Fruit fly (Drosophila melanogaster) whole organism, adult: Measurements from ENCODE around the gene CG13601.

Experiments used
- CG11617 ChIP-seq: fragments of 200-800 bp; sonication (Bioruptor generic); optimal IDR thresholded peaks from 2 replicates; lab custom pipeline; 2017; ENCODE audit warnings: mild to moderate bottlenecking, missing biosample characterization, missing genetic modification reagents, missing genetic modification characterization
- CG12768 ChIP-seq: fragments of 200-800 bp; sonication (Bioruptor generic); optimal IDR thresholded peaks from 2 replicates; lab custom pipeline; 2017; ENCODE audit warnings: missing biosample characterization, missing genetic modification characterization, mild to moderate bottlenecking, moderate library complexity, missing genetic modification reagents
- CG14711 ChIP-seq: fragments of 200-800 bp; sonication (Bioruptor generic); optimal IDR thresholded peaks from 2 replicates; lab custom pipeline; 2018; ENCODE audit warnings: missing biosample characterization, mild to moderate bottlenecking, missing genetic modification characterization, moderate library complexity
- CG1620 ChIP-seq: fragments of 200-800 bp; sonication (Bioruptor generic); optimal IDR thresholded peaks from 2 replicates; lab custom pipeline; 2016; ENCODE audit warnings: missing biosample characterization, missing genetic modification characterization
- CG33017 ChIP-seq: fragments of 200-800 bp; sonication (Bioruptor generic); optimal IDR thresholded peaks from 2 replicates; lab custom pipeline; 2018; ENCODE audit warnings: missing biosample characterization, mild to moderate bottlenecking, missing genetic modification characterization, moderate library complexity
- CG5204 ChIP-seq: fragments of 200-800 bp; sonication (Bioruptor generic); optimal IDR thresholded peaks from 2 replicates; lab custom pipeline; 2016; ENCODE audit warnings: missing biosample characterization, missing genetic modification characterization
- CG7045 ChIP-seq: fragments of 200-800 bp; sonication (Bioruptor generic); optimal IDR thresholded peaks from 2 replicates; lab custom pipeline; 2017; ENCODE audit warnings: missing biosample characterization, mild to moderate bottlenecking, missing genetic modification characterization
- CG7101 ChIP-seq: fragments of 200-800 bp; sonication (Bioruptor generic); optimal IDR thresholded peaks from 2 replicates; lab custom pipeline; 2018; ENCODE audit warnings: missing biosample characterization, mild to moderate bottlenecking, missing genetic modification characterization, moderate library complexity
- Clk ChIP-seq: fragments of 200-800 bp; sonication (Bioruptor generic); optimal IDR thresholded peaks from 2 replicates; lab custom pipeline; 2017; ENCODE audit warnings: missing biosample characterization, missing genetic modification characterization
- Crg-1 ChIP-seq: fragments of 200-800 bp; sonication (Bioruptor generic); optimal IDR thresholded peaks from 2 replicates; lab custom pipeline; 2016; ENCODE audit warnings: missing biosample characterization, missing genetic modification characterization
- Hr96 ChIP-seq: fragments of 200-800 bp; sonication (Bioruptor generic); optimal IDR thresholded peaks from 2 replicates; lab custom pipeline; 2016; ENCODE audit warnings: missing biosample characterization, missing genetic modification characterization
- Mnt ChIP-seq: fragments of 200-800 bp; sonication (Bioruptor generic); optimal IDR thresholded peaks from 2 replicates; lab custom pipeline; 2016; ENCODE audit warnings: missing biosample characterization, mild to moderate bottlenecking, missing genetic modification characterization
- bab1 ChIP-seq: fragments of 200-800 bp; sonication (Bioruptor generic); optimal IDR thresholded peaks from 3 replicates; lab custom pipeline; 2019; ENCODE audit warnings: missing biosample characterization, mild to moderate bottlenecking, missing genetic modification characterization, moderate library complexity
- cic ChIP-seq: fragments of 200-800 bp; sonication (Bioruptor generic); optimal IDR thresholded peaks from 2 replicates; lab custom pipeline; 2017; ENCODE audit warnings: missing biosample characterization, mild to moderate bottlenecking, missing genetic modification characterization, moderate library complexity
- cnc ChIP-seq, 2 experiments: fragments of >200 bp; optimal IDR thresholded peaks; 2 replicates each; lab custom pipeline; 2017
- kay ChIP-seq: fragments of 200-800 bp; sonication (Bioruptor generic); peaks from one replicate; lab custom pipeline; 2016; ENCODE audit warnings: missing biosample characterization, missing genetic modification characterization, borderline replicate concordance
- ovo ChIP-seq: fragments of 200-800 bp; sonication (Bioruptor generic); optimal IDR thresholded peaks from 2 replicates; lab custom pipeline; 2016; ENCODE audit warnings: missing biosample characterization, missing genetic modification characterization
- pad ChIP-seq: fragments of 200-800 bp; sonication (Bioruptor generic); optimal IDR thresholded peaks from 3 replicates; lab custom pipeline; 2017; ENCODE audit warnings: missing biosample characterization, missing genetic modification characterization, mild to moderate bottlenecking, moderate library complexity, missing genetic modification reagents
- tj ChIP-seq: fragments of 200-800 bp; sonication (Bioruptor generic); optimal IDR thresholded peaks from 3 replicates; lab custom pipeline; 2017; ENCODE audit warnings: missing biosample characterization, mild to moderate bottlenecking, missing genetic modification characterization, moderate library complexity
- toe ChIP-seq: fragments of 200-800 bp; sonication (Bioruptor generic); optimal IDR thresholded peaks from 2 replicates; lab custom pipeline; 2016; ENCODE audit warnings: missing biosample characterization, missing genetic modification characterization

Gene CG13601

DNA sequence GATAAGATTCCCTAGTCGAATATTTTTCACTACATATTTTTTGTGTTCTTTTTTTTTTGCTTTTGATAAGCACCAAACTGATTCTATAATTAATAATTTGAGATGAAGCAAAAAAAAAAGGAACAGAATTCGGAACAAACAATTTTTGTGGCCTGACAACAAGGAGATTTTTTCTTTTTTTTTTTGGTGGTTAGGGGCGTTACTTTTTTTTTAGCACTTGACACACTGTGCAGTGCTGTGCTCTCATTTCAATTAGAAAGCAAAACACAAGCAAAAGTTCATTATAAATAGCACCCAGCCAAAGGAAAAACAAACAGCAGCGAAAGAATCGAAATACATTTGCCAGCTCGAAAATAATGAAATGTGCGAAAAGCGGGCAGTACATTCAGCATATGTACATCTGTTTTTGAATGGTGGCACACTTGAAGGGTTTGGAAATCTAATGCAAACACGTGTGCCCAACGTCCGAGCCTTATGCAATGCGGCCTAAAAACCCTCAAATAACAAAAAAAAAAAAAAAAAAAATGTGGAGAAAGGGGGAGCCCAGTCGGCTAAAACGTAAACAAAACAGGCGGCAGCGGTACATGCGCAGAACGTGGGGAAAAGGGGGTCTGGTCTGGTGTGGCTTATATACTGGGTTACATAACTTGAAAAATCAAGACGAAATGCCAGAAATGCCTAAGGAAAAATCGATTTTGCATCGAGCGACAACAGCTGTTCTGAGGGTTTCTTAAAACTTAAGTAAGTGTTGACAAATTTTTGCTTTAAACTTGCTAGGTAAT lies 14.4 kb upstream of the CG13601 start:
- TF ChIP-seq CG12768 (GFP tag; lab: Kevin White, UChicago) (peak; percentile 6), CG5204 (no peak), Mnt (GFP tag; lab: Kevin White, UChicago) (peak; percentile 25), kay (GFP tag; lab: Kevin White, UChicago) (peak; percentile 84)

- no peak for TF ChIP-seq toe (GFP tag; lab: Kevin White, UChicago)
- no peak for TF ChIP-seq CG7045 (GFP tag; lab: Kevin White, UChicago)
- TF ChIP-seq cnc (optimal IDR thresholded peaks at IDR 0.05; lab: Kevin White, UChicago) = no peak
- TF ChIP-seq tj (GFP tag; lab: Kevin White, UChicago) = peak; percentile 84
- no peak for TF ChIP-seq ovo (GFP tag; lab: Kevin White, UChicago)
- TF ChIP-seq CG1620 (GFP tag; lab: Kevin White, UChicago) = no peak
- TF ChIP-seq CG12768 (GFP tag; lab: Kevin White, UChicago) = no peak
- TF ChIP-seq CG5204 = no peak
Observed at dm6 chr3R:23940840-23941364, 13.5 kb upstream of the CG13601 start.

DNA sequence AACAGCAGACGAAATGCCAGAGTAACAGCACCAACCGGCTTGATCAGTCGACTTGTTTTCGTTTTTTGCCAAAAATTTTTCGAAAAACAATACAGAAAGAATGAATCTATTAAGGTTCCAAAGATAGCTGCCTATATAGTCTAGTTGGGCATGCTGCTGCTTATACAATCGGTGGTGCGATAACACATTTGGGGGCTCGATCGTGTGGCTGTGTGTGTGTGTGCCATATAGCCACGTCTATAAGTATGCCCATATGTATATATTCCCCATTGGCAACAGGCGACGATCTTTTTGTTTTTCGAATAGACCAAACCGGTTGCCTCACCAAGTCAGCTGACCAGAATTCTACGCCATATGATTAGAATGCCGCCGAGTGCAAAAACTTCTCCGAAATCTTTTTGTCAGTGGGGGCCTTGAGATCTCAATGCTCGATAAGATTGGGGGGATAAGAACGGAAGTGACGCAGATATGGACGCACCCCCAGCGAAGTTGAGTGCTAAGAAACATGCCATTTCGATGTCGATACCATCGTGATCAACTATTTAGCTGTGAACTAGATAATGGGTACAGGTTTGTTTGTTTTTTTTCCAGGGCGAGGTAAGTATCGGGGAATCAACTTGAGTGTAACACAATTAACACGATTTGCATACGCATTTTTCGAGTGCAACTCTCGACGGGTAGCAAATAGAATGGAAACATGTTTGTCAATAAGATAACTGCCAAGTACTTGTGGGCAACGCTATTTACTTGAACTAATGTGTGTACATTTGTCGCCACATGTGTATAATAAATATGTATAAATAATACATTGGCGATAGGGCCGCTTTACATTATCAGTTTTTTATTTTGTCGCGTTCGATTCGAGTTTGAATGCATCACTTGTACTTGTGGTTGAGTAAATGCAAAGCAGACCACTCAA lies 12.7 kb upstream of the CG13601 start:
- TF ChIP-seq CG1620 (GFP tag; lab: Kevin White, UChicago) (peak; percentile 85), CG12768 (GFP tag; lab: Kevin White, UChicago) (peak; percentile 97), Crg-1 (GFP tag; lab: Kevin White, UChicago) (peak; percentile 97), Mnt (GFP tag; lab: Kevin White, UChicago) (peak; percentile 87), Clk (GFP tag; lab: Kevin White, UChicago) (peak; percentile 91), CG11617 (peak; percentile 83), kay (GFP tag; lab: Kevin White, UChicago) (peak; percentile 99), cnc (optimal IDR thresholded peaks at IDR 0.05; lab: Kevin White, UChicago) (no peak), Hr96 (GFP tag; lab: Kevin White, UChicago) (peak; percentile 57), CG7045 (GFP tag; lab: Kevin White, UChicago) (peak; percentile 94), cic (GFP tag; lab: Kevin White, UChicago) (peak; percentile 98), toe (GFP tag; lab: Kevin White, UChicago) (no peak), CG33017 (tag; lab: Kevin White, UChicago) (peak; percentile 86), ovo (GFP tag; lab: Kevin White, UChicago) (peak; percentile 98), CG7101 (tag; lab: Kevin White, UChicago) (peak; percentile 92), tj (GFP tag; lab: Kevin White, UChicago) (no peak), pad (peak; percentile 81), CG14711 (tag; lab: Kevin White, UChicago) (peak; percentile 78), bab1 (no peak)

DNA sequence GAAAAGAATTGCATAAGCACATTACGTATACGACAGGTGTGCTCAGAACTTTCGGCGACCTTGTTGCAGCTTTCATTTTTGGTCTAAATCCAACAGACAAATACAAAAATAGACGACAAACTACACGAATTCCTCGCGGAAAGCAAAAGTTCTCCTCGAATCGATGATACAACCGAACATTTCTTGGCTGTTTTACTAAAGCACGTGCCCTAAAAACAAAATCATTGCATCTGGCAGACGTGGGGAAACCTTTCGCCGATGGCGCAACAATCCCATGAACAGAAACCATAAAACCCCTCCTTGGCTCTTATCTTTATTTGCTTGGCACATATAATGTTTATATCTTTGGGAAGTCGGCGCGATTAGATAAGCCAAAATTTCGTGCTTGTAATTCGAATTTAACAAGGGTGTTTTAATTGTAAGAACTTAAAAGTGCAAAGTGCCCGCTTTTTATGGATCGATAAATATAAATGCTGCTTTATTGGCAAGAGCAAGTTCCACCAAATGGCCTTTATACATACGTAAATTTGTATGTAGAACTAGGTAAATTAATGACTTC lies 11.2 kb upstream of the CG13601 start:
- TF ChIP-seq tj (GFP tag; lab: Kevin White, UChicago) = no peak
- peak; percentile 63 for TF ChIP-seq cic (GFP tag; lab: Kevin White, UChicago)
- TF ChIP-seq CG7045 (GFP tag; lab: Kevin White, UChicago) = peak; percentile 29
- TF ChIP-seq bab1 = no peak
- no peak for TF ChIP-seq CG1620 (GFP tag; lab: Kevin White, UChicago)
- no peak for TF ChIP-seq Hr96 (GFP tag; lab: Kevin White, UChicago)
- peak; percentile 52 for TF ChIP-seq CG12768 (GFP tag; lab: Kevin White, UChicago)
- TF ChIP-seq pad = peak; percentile 54
- peak; percentile 65 for TF ChIP-seq CG33017 (tag; lab: Kevin White, UChicago)
- peak; percentile 37 for TF ChIP-seq Mnt (GFP tag; lab: Kevin White, UChicago)
- peak; percentile 54 for TF ChIP-seq CG11617

DNA sequence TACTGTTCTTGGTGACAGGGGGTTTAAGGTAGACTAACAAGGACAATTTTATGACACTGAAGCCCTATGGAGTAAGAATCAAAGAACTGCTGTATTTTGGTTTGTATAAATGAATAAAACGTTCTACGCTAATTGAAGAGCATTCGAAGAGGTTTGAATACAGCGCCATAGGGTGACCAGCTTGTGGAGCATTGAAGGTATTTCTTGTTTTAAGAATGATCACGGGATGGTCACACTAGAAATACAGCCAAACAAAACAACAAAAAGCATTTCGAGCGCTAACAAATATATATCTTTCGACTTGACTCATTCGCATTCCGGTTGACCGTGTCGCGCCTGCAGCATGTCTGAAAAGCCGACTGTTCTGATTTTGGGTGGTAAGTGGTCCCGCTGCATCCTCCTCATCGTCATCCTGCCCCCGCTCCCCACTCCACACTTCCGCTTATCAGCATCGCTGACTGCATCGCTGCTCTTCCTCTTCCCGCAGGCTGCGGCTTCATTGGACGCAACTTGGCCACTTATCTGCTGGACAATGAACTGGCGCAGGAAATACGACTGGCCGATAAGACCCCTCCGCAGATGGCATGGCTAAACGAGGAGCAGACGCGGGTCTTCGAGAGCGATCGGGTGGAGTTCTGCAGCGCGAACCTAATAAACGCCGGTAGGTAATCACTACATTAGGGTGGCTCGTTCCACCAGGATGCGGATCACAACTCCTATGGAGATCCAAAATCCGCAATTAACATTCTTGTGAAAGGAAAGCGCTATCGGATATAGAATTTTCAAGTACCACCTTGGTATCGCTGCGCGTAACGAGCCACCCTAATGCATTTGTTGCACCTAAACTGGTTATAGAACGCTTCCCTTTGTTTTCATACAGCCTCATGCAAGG lies 6.5 kb upstream of the CG13601 start, which contains the start of gene CG5854:
CG5854 (plus strand) TSS at position 229 of the 892 bp plus-strand sequence.
- TF ChIP-seq toe (GFP tag; lab: Kevin White, UChicago) (no peak), kay (GFP tag; lab: Kevin White, UChicago) (no peak), CG33017 (tag; lab: Kevin White, UChicago) (peak; percentile 86), Crg-1 (GFP tag; lab: Kevin White, UChicago) (peak; percentile 30), Mnt (GFP tag; lab: Kevin White, UChicago) (peak; percentile 60), bab1 (peak; percentile 63), ovo (GFP tag; lab: Kevin White, UChicago) (no peak), CG7101 (tag; lab: Kevin White, UChicago) (peak; percentile 71), CG14711 (tag; lab: Kevin White, UChicago) (peak; percentile 75), CG12768 (GFP tag; lab: Kevin White, UChicago) (peak; percentile 28), CG11617 (peak; percentile 58), cic (GFP tag; lab: Kevin White, UChicago) (peak; percentile 61), CG5204 (no peak), Clk (GFP tag; lab: Kevin White, UChicago) (no peak), tj (GFP tag; lab: Kevin White, UChicago) (peak; percentile 19), CG1620 (GFP tag; lab: Kevin White, UChicago) (no peak), Hr96 (GFP tag; lab: Kevin White, UChicago) (no peak), pad (peak; percentile 32), cnc (optimal IDR thresholded peaks at IDR 0.05; lab: Kevin White, UChicago) (no peak), CG7045 (GFP tag; lab: Kevin White, UChicago) (peak; percentile 25)
